Worm (Caenorhabditis elegans) whole organism, L2 larva: Measurements from ENCODE around the gene ppm-2.

Experiments used
- C34F6.9 ChIP-seq: fragments of 150-350 bp; optimal IDR thresholded peaks from 2 replicates; lab custom pipeline; 2014; ENCODE audit warnings: missing biosample characterization, missing genetic modification characterization
- F13H6.1 ChIP-seq: sonication (generic microtip); optimal IDR thresholded peaks from 2 replicates; lab custom pipeline; 2016; ENCODE audit warnings: missing genetic modification characterization, missing compliant biosample characterization
- R02D3.7 ChIP-seq: fragments of 150-350 bp; optimal IDR thresholded peaks from 2 replicates; lab custom pipeline; 2014; ENCODE audit warnings: missing biosample characterization, missing genetic modification characterization
- alr-1 ChIP-seq: fragments of 150-350 bp; optimal IDR thresholded peaks from 2 replicates; lab custom pipeline; 2014; ENCODE audit warnings: missing biosample characterization, missing genetic modification characterization
- aly-2 ChIP-seq: fragments of 150-350 bp; optimal IDR thresholded peaks from 2 replicates; lab custom pipeline; 2014; ENCODE audit warnings: missing biosample characterization, missing genetic modification characterization
- blmp-1 ChIP-seq: sonication (generic microtip); optimal IDR thresholded peaks from 2 replicates; lab custom pipeline; 2017; ENCODE audit warnings: missing genetic modification characterization, mild to moderate bottlenecking, missing compliant biosample characterization, antibody characterized with exemption, moderate library complexity; ENCODE audit not compliant: insufficient read depth
- ceh-16 ChIP-seq: fragments of 150-350 bp; optimal IDR thresholded peaks from 2 replicates; lab custom pipeline; 2014; ENCODE audit warnings: missing biosample characterization, missing genetic modification characterization
- ceh-82 ChIP-seq: fragments of 150-350 bp; optimal IDR thresholded peaks from 2 replicates; lab custom pipeline; 2014; ENCODE audit warnings: missing biosample characterization, missing genetic modification characterization
- crh-2 ChIP-seq: sonication (generic microtip); optimal IDR thresholded peaks from 2 replicates; lab custom pipeline; 2017; ENCODE audit warnings: missing biosample characterization, missing genetic modification characterization
- dmd-4 ChIP-seq: sonication (generic microtip); optimal IDR thresholded peaks from 2 replicates; lab custom pipeline; 2017; ENCODE audit warnings: missing biosample characterization, missing genetic modification characterization
- elt-1 ChIP-seq: fragments of 150-350 bp; optimal IDR thresholded peaks from 2 replicates; lab custom pipeline; 2014; ENCODE audit warnings: missing biosample characterization, missing genetic modification characterization
- gmeb-1 ChIP-seq: fragments of 150-350 bp; optimal IDR thresholded peaks from 2 replicates; lab custom pipeline; 2014; ENCODE audit warnings: missing biosample characterization, missing genetic modification characterization
- lin-11 ChIP-seq: fragments of 150-350 bp; sonication (generic microtip); optimal IDR thresholded peaks from 2 replicates; lab custom pipeline; 2014; ENCODE audit warnings: missing biosample characterization, missing genetic modification characterization, inconsistent platforms, mixed read lengths
- lsy-2 ChIP-seq, 2 experiments: fragments of 150-350 bp in 1 of 2; sonication (generic microtip) in 1 of 2; optimal IDR thresholded peaks; 2 replicates each; lab custom pipeline; 2014 to 2017; ENCODE audit warnings: missing biosample characterization in 2 of 2, missing genetic modification characterization in 2 of 2
- mab-5 ChIP-seq: fragments of 150-350 bp; optimal IDR thresholded peaks from 2 replicates; lab custom pipeline; 2014; ENCODE audit warnings: missing biosample characterization, missing genetic modification characterization
- mbf-1 ChIP-seq: sonication (generic microtip); optimal IDR thresholded peaks from 2 replicates; lab custom pipeline; 2017; ENCODE audit warnings: missing biosample characterization, missing genetic modification characterization
- mdl-1 ChIP-seq, 2 experiments: fragments of 150-350 bp in 1 of 2; sonication (generic microtip) in 1 of 2; optimal IDR thresholded peaks; 2 replicates each; lab custom pipeline; 2017; ENCODE audit warnings: missing biosample characterization in 2 of 2, missing genetic modification characterization in 2 of 2
- nhr-10 ChIP-seq: sonication (generic microtip); optimal IDR thresholded peaks from 2 replicates; lab custom pipeline; 2017; ENCODE audit warnings: missing biosample characterization, missing genetic modification characterization
- nhr-11 ChIP-seq: fragments of 150-350 bp; optimal IDR thresholded peaks from 2 replicates; lab custom pipeline; 2014; ENCODE audit warnings: missing biosample characterization, missing genetic modification characterization
- nhr-12 ChIP-seq: fragments of 150-350 bp; optimal IDR thresholded peaks from 2 replicates; lab custom pipeline; 2014; ENCODE audit warnings: missing biosample characterization, missing genetic modification characterization
- nhr-129 ChIP-seq: fragments of 150-350 bp; optimal IDR thresholded peaks from 2 replicates; lab custom pipeline; 2014; ENCODE audit warnings: missing biosample characterization, missing genetic modification characterization
- nhr-21 ChIP-seq: fragments of 150-350 bp; optimal IDR thresholded peaks from 2 replicates; lab custom pipeline; 2014; ENCODE audit warnings: missing biosample characterization, missing genetic modification characterization
- nhr-23 ChIP-seq: fragments of 150-350 bp; optimal IDR thresholded peaks from 2 replicates; lab custom pipeline; 2014; ENCODE audit warnings: missing biosample characterization, missing genetic modification reagents, missing genetic modification characterization
- nhr-237 ChIP-seq: fragments of 150-350 bp; optimal IDR thresholded peaks from 2 replicates; lab custom pipeline; 2014; ENCODE audit warnings: missing biosample characterization, missing genetic modification characterization
- nhr-25 ChIP-seq: fragments of 150-350 bp; sonication (generic microtip); optimal IDR thresholded peaks from 3 replicates; lab custom pipeline; 2014; ENCODE audit warnings: missing biosample characterization, missing genetic modification characterization
- nhr-6 ChIP-seq: fragments of 150-350 bp; optimal IDR thresholded peaks from 2 replicates; lab custom pipeline; 2014; ENCODE audit warnings: missing biosample characterization, missing genetic modification characterization
- nhr-77 ChIP-seq: fragments of 150-350 bp; optimal IDR thresholded peaks from 2 replicates; lab custom pipeline; 2014; ENCODE audit warnings: missing biosample characterization, missing genetic modification characterization
- peb-1 ChIP-seq: fragments of 150-350 bp; optimal IDR thresholded peaks from 2 replicates; lab custom pipeline; 2014; ENCODE audit warnings: missing biosample characterization, missing genetic modification characterization
- sem-4 ChIP-seq: fragments of 150-350 bp; optimal IDR thresholded peaks from 2 replicates; lab custom pipeline; 2014; ENCODE audit warnings: missing biosample characterization, missing genetic modification reagents, missing genetic modification characterization
- skn-1 ChIP-seq: sonication (generic microtip); optimal IDR thresholded peaks from 2 replicates; lab custom pipeline; 2017; ENCODE audit warnings: missing biosample characterization, missing genetic modification characterization
- sma-3 ChIP-seq: sonication (generic microtip); optimal IDR thresholded peaks from 2 replicates; lab custom pipeline; 2016; ENCODE audit warnings: missing genetic modification reagents, missing genetic modification characterization, missing compliant biosample characterization
- sma-9 ChIP-seq, 2 experiments: fragments of 150-350 bp in 1 of 2; sonication (generic microtip) in 1 of 2; optimal IDR thresholded peaks; 2 replicates each; lab custom pipeline; 2014 to 2016; ENCODE audit warnings: missing genetic modification characterization in 2 of 2, mild to moderate bottlenecking in 1 of 2, missing biosample characterization in 1 of 2, missing compliant biosample characterization in 1 of 2, missing genetic modification reagents in 1 of 2, moderate library complexity in 1 of 2
- snpc-4 ChIP-seq: fragments of 150-350 bp; optimal IDR thresholded peaks from 2 replicates; lab custom pipeline; 2014; ENCODE audit warnings: missing biosample characterization, missing genetic modification characterization
- unc-39 ChIP-seq: fragments of 150-350 bp; optimal IDR thresholded peaks from 2 replicates; lab custom pipeline; 2014; ENCODE audit warnings: missing biosample characterization, missing genetic modification characterization
- unc-55 ChIP-seq: fragments of 150-350 bp; sonication (generic microtip); optimal IDR thresholded peaks from 3 replicates; lab custom pipeline; 2014; ENCODE audit warnings: missing biosample characterization, missing genetic modification reagents, missing genetic modification characterization
- zag-1 ChIP-seq: fragments of 150-350 bp; optimal IDR thresholded peaks from 2 replicates; lab custom pipeline; 2014; ENCODE audit warnings: missing biosample characterization, missing genetic modification characterization
- ztf-11 ChIP-seq: sonication (generic microtip); optimal IDR thresholded peaks from 2 replicates; lab custom pipeline; 2017; ENCODE audit warnings: missing biosample characterization, missing genetic modification characterization
- ztf-4 ChIP-seq: fragments of 150-350 bp; optimal IDR thresholded peaks from 2 replicates; lab custom pipeline; 2014; ENCODE audit warnings: missing biosample characterization, missing genetic modification characterization

The ppm-2 gene

ce11 chrIII:4656415-4656814 lies 6.1 kb downstream of the ppm-2 start (continued):
- TF ChIP-seq blmp-1 (tag; lab: Kevin White, UChicago) = no peak
- TF ChIP-seq snpc-4 (tag; lab: Kevin White, UChicago) = peak; percentile 28
- TF ChIP-seq nhr-237 (tag; lab: Kevin White, UChicago) = no peak
- TF ChIP-seq peb-1 (tag; lab: Kevin White, UChicago) = no peak
- no peak for TF ChIP-seq gmeb-1
- TF ChIP-seq R02D3.7 (tag; lab: Kevin White, UChicago) = no peak
- TF ChIP-seq elt-1 (tag; lab: Kevin White, UChicago) = no peak
- TF ChIP-seq unc-55 (GFP tag; lab: Kevin White, UChicago) = peak; percentile 91
- no peak for TF ChIP-seq aly-2

DNA sequence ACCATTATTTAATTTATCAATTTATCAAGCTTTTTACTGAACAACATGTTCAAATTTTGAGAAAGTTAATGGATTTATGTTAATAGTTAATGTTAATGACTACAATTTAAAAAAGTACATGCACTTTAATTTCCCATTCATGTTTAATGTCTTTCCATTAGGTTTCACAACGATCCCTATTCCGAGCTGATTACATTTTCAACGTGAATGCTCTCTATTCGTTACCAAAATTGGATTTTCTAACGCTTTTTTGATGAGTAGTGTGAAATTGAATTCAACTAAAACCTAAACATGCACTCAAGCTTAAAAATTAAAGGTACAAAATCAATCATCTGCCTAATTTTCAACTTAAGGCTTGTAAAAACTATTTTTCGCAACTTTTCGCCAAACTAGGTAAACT lies 7.1 kb downstream of the ppm-2 start:
- TF ChIP-seq zag-1 (tag; lab: Kevin White, UChicago) (no peak), nhr-12 (tag; lab: Kevin White, UChicago) (no peak), lin-11 (no peak), peb-1 (tag; lab: Kevin White, UChicago) (no peak), ztf-11 (tag; lab: Kevin White, UChicago) (no peak), skn-1 (tag; lab: Kevin White, UChicago) (no peak), F13H6.1 (tag; lab: Kevin White, UChicago) (no peak), snpc-4 (tag; lab: Kevin White, UChicago) (no peak), elt-1 (tag; lab: Kevin White, UChicago) (no peak), blmp-1 (tag; lab: Kevin White, UChicago) (no peak), nhr-77 (tag; lab: Kevin White, UChicago) (no peak)

- TF ChIP-seq sma-9 (GFP tag; optimal IDR thresholded peaks at IDR 0.05; lab: Kevin White, UChicago) (peak; percentile 55), sma-9 (tag; optimal IDR thresholded peaks at IDR 0.05; lab: Kevin White, UChicago) (no peak), unc-55 (GFP tag; lab: Kevin White, UChicago) (peak; percentile 77), crh-2 (tag; lab: Kevin White, UChicago) (peak; percentile 23), unc-39 (tag; lab: Kevin White, UChicago) (no peak), mdl-1 (tag; optimal IDR thresholded peaks at IDR 0.05; lab: Kevin White, UChicago) (no peak), mab-5 (tag; lab: Kevin White, UChicago) (no peak), lsy-2 (tag; optimal IDR thresholded peaks at IDR 0.05; lab: Kevin White, UChicago) (peak in 1 of 2 experiments; percentile 59), C34F6.9 (tag; lab: Kevin White, UChicago) (peak; percentile 63), sem-4 (tag; lab: Kevin White, UChicago) (peak; percentile 37), zag-1 (tag; lab: Kevin White, UChicago) (peak; percentile 77)
Observed at ce11 chrIII:4658384-4658844, 8.1 kb downstream of the ppm-2 start, which contains the start of gene cdka-1. cdka-1 (plus strand) TSS chrIII:4658794.

ce11 chrIII:4659426-4659825 lies 9.1 kb downstream of the ppm-2 start:
- TF ChIP-seq crh-2 (tag; lab: Kevin White, UChicago) (peak; percentile 36), unc-55 (GFP tag; lab: Kevin White, UChicago) (no peak), dmd-4 (tag; lab: Kevin White, UChicago) (no peak), mbf-1 (tag; lab: Kevin White, UChicago) (no peak)

ce11 chrIII:4665272-4665671 lies 15.0 kb downstream of the ppm-2 start, which contains the start of gene T23F11.4:
T23F11.4 (minus strand) TSS chrIII:4665372.
- TF ChIP-seq nhr-21 (tag; lab: Kevin White, UChicago) = no peak
- no peak for TF ChIP-seq nhr-23 (tag; lab: Kevin White, UChicago)
- TF ChIP-seq nhr-6 (tag; lab: Kevin White, UChicago) = no peak
- no peak for TF ChIP-seq ztf-11 (tag; lab: Kevin White, UChicago)
- no peak for TF ChIP-seq sma-3

DNA sequence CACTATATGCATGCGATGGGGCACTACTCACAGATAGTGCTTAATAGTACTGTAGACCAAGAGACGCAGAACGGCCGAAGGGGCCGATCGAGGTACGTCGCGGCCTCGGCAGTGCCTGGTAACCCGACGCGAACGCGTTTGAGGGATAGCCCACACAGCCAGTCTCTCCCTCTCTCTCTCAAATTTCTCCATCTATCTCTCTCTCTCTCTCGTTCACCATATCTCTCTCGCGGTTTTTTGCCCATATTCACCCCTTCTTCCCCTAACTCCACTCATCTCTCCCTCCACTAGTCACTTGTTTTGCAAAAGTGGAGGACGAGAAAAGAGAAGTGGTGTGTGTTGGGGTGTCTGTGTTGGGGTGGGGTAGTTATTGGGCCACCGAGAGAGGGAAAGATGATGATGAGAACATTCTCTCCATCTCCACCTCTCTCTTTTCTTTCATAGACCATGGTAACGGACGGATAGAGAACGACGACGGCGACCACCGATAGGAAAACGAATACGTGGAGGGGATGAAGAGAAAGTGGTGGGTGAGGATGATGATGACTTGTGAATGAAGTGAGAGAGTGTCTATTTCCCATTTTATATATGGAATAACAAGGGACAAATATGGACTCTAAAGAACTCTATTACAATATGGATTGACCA lies 16.6 kb downstream of the ppm-2 start:
- TF ChIP-seq nhr-25 (tag; lab: Kevin White, UChicago) = peak; percentile 73
- peak; percentile 52 for TF ChIP-seq sma-3
- no peak for TF ChIP-seq snpc-4 (tag; lab: Kevin White, UChicago)
- no peak for TF ChIP-seq ztf-4 (tag; lab: Kevin White, UChicago)
- TF ChIP-seq C34F6.9 (tag; lab: Kevin White, UChicago) = peak; percentile 70
- TF ChIP-seq mdl-1 (tag; optimal IDR thresholded peaks at IDR 0.05; lab: Kevin White, UChicago) = peak; percentile 5 to 15
- TF ChIP-seq alr-1 (tag; lab: Kevin White, UChicago) = no peak
- TF ChIP-seq nhr-129 (tag; lab: Kevin White, UChicago) = peak; percentile 61
- TF ChIP-seq lin-11 = no peak
- TF ChIP-seq peb-1 (tag; lab: Kevin White, UChicago) = no peak
- TF ChIP-seq nhr-77 (tag; lab: Kevin White, UChicago) = no peak
- TF ChIP-seq blmp-1 (tag; lab: Kevin White, UChicago) = no peak
- TF ChIP-seq nhr-6 (tag; lab: Kevin White, UChicago) = peak; percentile 34
- no peak for TF ChIP-seq aly-2
- peak; percentile 2 for TF ChIP-seq ceh-16 (tag; lab: Kevin White, UChicago)
- no peak for TF ChIP-seq nhr-11 (tag; lab: Kevin White, UChicago)
- TF ChIP-seq elt-1 (tag; lab: Kevin White, UChicago) = no peak
- no peak for TF ChIP-seq sem-4 (tag; lab: Kevin White, UChicago)
- no peak for TF ChIP-seq ceh-82 (tag; lab: Kevin White, UChicago)
- TF ChIP-seq nhr-10 (tag; lab: Kevin White, UChicago) = no peak
- TF ChIP-seq ztf-11 (tag; lab: Kevin White, UChicago) = no peak
- TF ChIP-seq lsy-2 (tag; optimal IDR thresholded peaks at IDR 0.05; lab: Kevin White, UChicago) = peak in 1 of 2 experiments; percentile 52
- TF ChIP-seq sma-9 (GFP tag; optimal IDR thresholded peaks at IDR 0.05; lab: Kevin White, UChicago) = peak; percentile 49
- TF ChIP-seq sma-9 (tag; optimal IDR thresholded peaks at IDR 0.05; lab: Kevin White, UChicago) = no peak
